Worm (Caenorhabditis elegans): Measurements from ENCODE around the gene R144.6.

Gene R144.6

ce11 chrIII:5018116-5018689, 13.7 kb upstream of the R144.6 start, which contains the start of gene wip-1 (continued):
- TF ChIP-seq F26F4.8 (GFP tag; conservative IDR thresholded peaks at IDR 0.05): no peak
- peak; percentile 66 for TF ChIP-seq zag-1 (tag; optimal IDR thresholded peaks at IDR 0.05)
- TF ChIP-seq zfp-3 (GFP tag; conservative IDR thresholded peaks at IDR 0.05): peak; percentile 94
- peak; percentile 99 for TF ChIP-seq mep-1 (tag; optimal IDR thresholded peaks at IDR 0.05)
- peak; percentile 65 for TF ChIP-seq lin-15B (tag; optimal IDR thresholded peaks at IDR 0.05)
- peak; percentile 11 for TF ChIP-seq gei-8 (GFP tag; optimal IDR thresholded peaks at IDR 0.05)
- peak; percentile 98 for TF ChIP-seq hmg-1.1 (GFP tag; IDR thresholded peaks at IDR 0.05)
- TF ChIP-seq lin-13 (GFP tag; optimal IDR thresholded peaks at IDR 0.05): peak; percentile 97
- TF ChIP-seq mdt-29 (GFP tag; IDR thresholded peaks at IDR 0.05): peak; percentile 82
- TF ChIP-seq T26A8.4 (GFP tag; IDR thresholded peaks at IDR 0.05): peak; percentile 98
- TF ChIP-seq ZK546.5 (tag; optimal IDR thresholded peaks at IDR 0.05): peak in 1 of 2 experiments; percentile 53
- TF ChIP-seq R02D3.7 (tag; optimal IDR thresholded peaks at IDR 0.05): peak; percentile 2
- no peak for TF ChIP-seq aly-2 (tag; optimal IDR thresholded peaks at IDR 0.05)
- peak; percentile 96 for TF ChIP-seq lin-1 (GFP tag; IDR thresholded peaks at IDR 0.05)
- TF ChIP-seq saeg-2 (GFP tag; IDR thresholded peaks at IDR 0.05): peak; percentile 87; the same call in 1 of the 2 replicates
- TF ChIP-seq madf-9 (GFP tag; conservative IDR thresholded peaks at IDR 0.05): peak; percentile 97
- TF ChIP-seq dmd-6 (GFP tag; IDR thresholded peaks at IDR 0.05): peak; percentile 96
- TF ChIP-seq unc-130 (GFP tag; optimal IDR thresholded peaks at IDR 0.05): peak; percentile 97
- peak; percentile 98 for TF ChIP-seq hlh-11 (tag; optimal IDR thresholded peaks at IDR 0.05)
- peak; percentile 52 for TF ChIP-seq snpc-4 (tag; optimal IDR thresholded peaks at IDR 0.05)
- TF ChIP-seq nhr-6 (tag; optimal IDR thresholded peaks at IDR 0.05): peak; percentile 95
- TF ChIP-seq F37D6.2 (tag; optimal IDR thresholded peaks at IDR 0.05): peak; percentile 95
- TF ChIP-seq dmd-8 (GFP tag; IDR thresholded peaks at IDR 0.05): peak; percentile 76; the same call in 1 of the 2 replicates
- TF ChIP-seq nhr-11 (tag; optimal IDR thresholded peaks at IDR 0.05): peak; percentile 98
- TF ChIP-seq unc-62 (GFP tag; optimal IDR thresholded peaks at IDR 0.05 in 1 of 2): peak in 1 of 2 experiments; percentile 99
- peak; percentile 30 for TF ChIP-seq unc-62 (tag; optimal IDR thresholded peaks at IDR 0.05)
- peak; percentile 98 for TF ChIP-seq rbr-2 (tag; optimal IDR thresholded peaks at IDR 0.05)
- TF ChIP-seq spr-1 (tag; optimal IDR thresholded peaks at IDR 0.05): peak; percentile 96
- TF ChIP-seq Y48G9A.11 (GFP tag; IDR thresholded peaks at IDR 0.05): peak; percentile 83
- peak; percentile 76 for TF ChIP-seq lim-7 (GFP tag; IDR thresholded peaks at IDR 0.05)
- no peak for TF ChIP-seq ceh-62 (tag; optimal IDR thresholded peaks at IDR 0.05)
- TF ChIP-seq lin-39 (tag; optimal IDR thresholded peaks at IDR 0.05): peak; percentile 55

- no peak for TF ChIP-seq nhr-77 (tag; optimal IDR thresholded peaks at IDR 0.05)
- TF ChIP-seq ZK546.5 (tag; optimal IDR thresholded peaks at IDR 0.05): no peak
- TF ChIP-seq tra-1 (GFP tag; IDR thresholded peaks at IDR 0.05): no peak
- no peak for TF ChIP-seq zfp-3 (GFP tag; conservative IDR thresholded peaks at IDR 0.05)
- TF ChIP-seq ceh-44 (GFP tag; IDR thresholded peaks at IDR 0.05): no peak
- no peak for TF ChIP-seq hif-1 (tag; optimal IDR thresholded peaks at IDR 0.05)
- no peak for TF ChIP-seq nhr-41 (GFP tag; IDR thresholded peaks at IDR 0.05)
- no peak for TF ChIP-seq zip-2 (tag; optimal IDR thresholded peaks at IDR 0.05)
- no peak for TF ChIP-seq nhr-28 (tag; optimal IDR thresholded peaks at IDR 0.05)
- no peak for TF ChIP-seq unc-39 (tag; optimal IDR thresholded peaks at IDR 0.05)
- TF ChIP-seq F26F4.8 (GFP tag; conservative IDR thresholded peaks at IDR 0.05): no peak
- TF ChIP-seq gei-8 (GFP tag; optimal IDR thresholded peaks at IDR 0.05): no peak
- no peak for TF ChIP-seq daf-19 (GFP tag; conservative IDR thresholded peaks at IDR 0.05)
- TF ChIP-seq Y48G9A.11 (GFP tag; IDR thresholded peaks at IDR 0.05): no peak
Observed at ce11 chrIII:5017550-5017949, 13.0 kb upstream of the R144.6 start, which contains the start of gene larp-1. TSS of gene larp-1 (minus strand) at chrIII:5017650.

All from whole organism, L4 larva.